Worm (Caenorhabditis elegans) whole organism, L1 larva: ENCODE results near the gene M05D6.2.

Experiments used
- C16A3.4 ChIP-seq: fragments of 150-350 bp; optimal IDR thresholded peaks from 2 replicates; lab custom pipeline; 2014; ENCODE audit warnings: missing biosample characterization, missing genetic modification characterization
- F16B12.6 ChIP-seq: fragments of 150-350 bp; optimal IDR thresholded peaks from 2 replicates; lab custom pipeline; 2014; ENCODE audit warnings: missing biosample characterization, missing genetic modification characterization
- alr-1 ChIP-seq: fragments of 200-800 bp; sonication (Bioruptor generic); optimal IDR thresholded peaks from 2 replicates; lab custom pipeline; 2018; ENCODE audit warnings: borderline replicate concordance, mild to moderate bottlenecking, missing genetic modification characterization, missing compliant biosample characterization
- aly-2 ChIP-seq: fragments of 150-350 bp; optimal IDR thresholded peaks from 2 replicates; lab custom pipeline; 2014; ENCODE audit warnings: missing biosample characterization, missing genetic modification characterization
- ama-1 ChIP-seq: fragments of 150-350 bp; optimal IDR thresholded peaks from 2 replicates; lab custom pipeline; 2014
- blmp-1 ChIP-seq: fragments of 150-350 bp; optimal IDR thresholded peaks from 2 replicates; lab custom pipeline; 2014; ENCODE audit warnings: missing biosample characterization, missing genetic modification characterization
- ceh-82 ChIP-seq, 3 experiments: fragments of 150-350 bp in 1 of 3; sonication (generic microtip) in 2 of 3; optimal IDR thresholded peaks; 2 replicates each; lab custom pipeline; 2014 to 2017; ENCODE audit warnings: missing biosample characterization in 3 of 3, missing genetic modification characterization in 3 of 3
- ceh-88 ChIP-seq: fragments of 200-800 bp; sonication (Bioruptor generic); IDR thresholded peaks from 2 replicates; pipeline ENCODE4 v1.3.6; 2022; ENCODE audit warnings: missing genetic modification characterization, missing compliant biosample characterization
- dpl-1 ChIP-seq, 3 experiments: fragments of 150-350 bp in 2 of 3; sonication (generic microtip) in 1 of 3; optimal IDR thresholded peaks; 2 replicates each; lab custom pipeline; 2014 to 2017; ENCODE audit warnings: missing biosample characterization in 3 of 3, missing genetic modification characterization in 3 of 3, missing genetic modification reagents in 3 of 3
- dsc-1 ChIP-seq: sonication (generic microtip); optimal IDR thresholded peaks from 2 replicates; lab custom pipeline; 2016; ENCODE audit warnings: mild to moderate bottlenecking, missing genetic modification characterization, missing compliant biosample characterization
- efl-1 ChIP-seq, 4 experiments: fragments of 150-350 bp; optimal IDR thresholded peaks in 3 of 4; peaks in 1 of 4; 1 replicate in 1 of 4; 2 replicates in 3 of 4; lab custom pipeline; 2014; ENCODE audit warnings: missing biosample characterization in 2 of 4, missing genetic modification characterization in 2 of 4, missing genetic modification reagents in 2 of 4
- egl-27 ChIP-seq, 2 experiments: fragments of 150-350 bp in 1 of 2; sonication (generic microtip); optimal IDR thresholded peaks; 3 replicates each; lab custom pipeline; 2017 to 2018; ENCODE audit warnings: missing biosample characterization in 2 of 2, missing genetic modification characterization in 2 of 2, missing genetic modification reagents in 2 of 2
- elt-2 ChIP-seq: sonication (generic microtip); optimal IDR thresholded peaks from 2 replicates; lab custom pipeline; 2016; ENCODE audit warnings: missing genetic modification characterization, mild to moderate bottlenecking, inconsistent platforms, missing compliant biosample characterization, missing genetic modification reagents
- ets-5 ChIP-seq: fragments of 200-800 bp; sonication (Bioruptor generic); IDR thresholded peaks from 2 replicates; pipeline ENCODE4 v1.3.6; 2022; ENCODE audit warnings: missing genetic modification characterization, missing compliant biosample characterization
- fkh-10 ChIP-seq: sonication (generic microtip); optimal IDR thresholded peaks from 2 replicates; lab custom pipeline; 2017; ENCODE audit warnings: missing biosample characterization, missing genetic modification reagents, missing genetic modification characterization
- fkh-8 ChIP-seq: sonication (generic microtip); optimal IDR thresholded peaks from 2 replicates; lab custom pipeline; 2016; ENCODE audit warnings: mild to moderate bottlenecking, missing genetic modification characterization, missing compliant biosample characterization
- hlh-17 ChIP-seq: fragments of 200-800 bp; sonication (Bioruptor generic); optimal IDR thresholded peaks from 2 replicates; lab custom pipeline; 2018; ENCODE audit warnings: missing genetic modification characterization, mild to moderate bottlenecking, missing compliant biosample characterization, moderate library complexity, borderline replicate concordance
- hlh-4 ChIP-seq: sonication (generic microtip); optimal IDR thresholded peaks from 2 replicates; lab custom pipeline; 2016; ENCODE audit warnings: mild to moderate bottlenecking, missing genetic modification characterization, missing compliant biosample characterization
- hpl-2 ChIP-seq: fragments of 150-350 bp; optimal IDR thresholded peaks from 2 replicates; lab custom pipeline; 2014; ENCODE audit warnings: missing biosample characterization, missing genetic modification reagents, missing genetic modification characterization
- irx-1 ChIP-seq: sonication (generic microtip); optimal IDR thresholded peaks from 2 replicates; lab custom pipeline; 2016; ENCODE audit warnings: missing genetic modification characterization, missing compliant biosample characterization
- isw-1 ChIP-seq: fragments of 200-800 bp; sonication (Bioruptor generic); IDR thresholded peaks from 2 replicates; pipeline ENCODE4 v1.3.6; 2022; ENCODE audit warnings: missing genetic modification characterization, missing compliant biosample characterization
- lin-15B ChIP-seq: fragments of 150-350 bp; sonication (generic microtip); optimal IDR thresholded peaks from 3 replicates; lab custom pipeline; 2014; ENCODE audit warnings: missing biosample characterization, missing genetic modification characterization
- lin-35 ChIP-seq, 2 experiments: fragments of 150-350 bp; optimal IDR thresholded peaks; 2 replicates each; lab custom pipeline; 2014; ENCODE audit warnings: missing biosample characterization in 2 of 2, missing genetic modification characterization in 2 of 2, missing genetic modification reagents in 2 of 2
- lin-39 ChIP-seq: fragments of 150-350 bp; optimal IDR thresholded peaks from 2 replicates; lab custom pipeline; 2014; ENCODE audit warnings: missing biosample characterization, missing genetic modification reagents, missing genetic modification characterization
- lir-3 ChIP-seq: sonication (generic microtip); optimal IDR thresholded peaks from 2 replicates; lab custom pipeline; 2016; ENCODE audit warnings: mild to moderate bottlenecking, missing genetic modification characterization, moderate library complexity, missing compliant biosample characterization; ENCODE audit not compliant: poor library complexity
- lsy-2 ChIP-seq, 2 experiments: fragments of 150-350 bp; optimal IDR thresholded peaks; 2 replicates each; lab custom pipeline; 2014; ENCODE audit warnings: missing biosample characterization in 2 of 2, missing genetic modification characterization in 2 of 2
- mef-2 ChIP-seq: fragments of 150-350 bp; optimal IDR thresholded peaks from 2 replicates; lab custom pipeline; 2014; ENCODE audit warnings: missing biosample characterization, missing genetic modification characterization
- mep-1 ChIP-seq: fragments of 150-350 bp; optimal IDR thresholded peaks from 2 replicates; lab custom pipeline; 2014; ENCODE audit warnings: missing biosample characterization, missing genetic modification characterization
- nhr-11 ChIP-seq: fragments of 150-350 bp; optimal IDR thresholded peaks from 2 replicates; lab custom pipeline; 2014; ENCODE audit warnings: missing biosample characterization, missing genetic modification characterization
- nhr-12 ChIP-seq: sonication (generic microtip); optimal IDR thresholded peaks from 2 replicates; lab custom pipeline; 2017; ENCODE audit warnings: missing biosample characterization, missing genetic modification characterization
- nhr-20 ChIP-seq: sonication (generic microtip); optimal IDR thresholded peaks from 2 replicates; lab custom pipeline; 2016; ENCODE audit warnings: mild to moderate bottlenecking, missing genetic modification characterization, missing compliant biosample characterization
- nhr-237 ChIP-seq: fragments of 150-350 bp; optimal IDR thresholded peaks from 2 replicates; lab custom pipeline; 2014; ENCODE audit warnings: missing biosample characterization, missing genetic modification characterization
- nhr-47 ChIP-seq: sonication (generic microtip); optimal IDR thresholded peaks from 2 replicates; lab custom pipeline; 2016; ENCODE audit warnings: mild to moderate bottlenecking, missing genetic modification characterization, moderate library complexity, missing compliant biosample characterization
- nhr-71 ChIP-seq: sonication (generic microtip); optimal IDR thresholded peaks from 2 replicates; lab custom pipeline; 2016; ENCODE audit warnings: mild to moderate bottlenecking, missing genetic modification characterization, moderate library complexity, missing compliant biosample characterization
- nhr-84 ChIP-seq: sonication (generic microtip); optimal IDR thresholded peaks from 2 replicates; lab custom pipeline; 2017; ENCODE audit warnings: missing biosample characterization, missing genetic modification characterization
- nhr-85 ChIP-seq: sonication (generic microtip); peaks from one replicate; lab custom pipeline; 2016; ENCODE audit warnings: missing genetic modification characterization, inconsistent platforms, missing compliant biosample characterization
- pag-3 ChIP-seq: sonication (generic microtip); optimal IDR thresholded peaks from 2 replicates; lab custom pipeline; 2017; ENCODE audit warnings: missing genetic modification characterization, mild to moderate bottlenecking, missing compliant biosample characterization, antibody characterized with exemption, borderline replicate concordance; ENCODE audit not compliant: insufficient read depth
- pqm-1 ChIP-seq: sonication (generic microtip); optimal IDR thresholded peaks from 3 replicates; lab custom pipeline; 2017; ENCODE audit warnings: missing biosample characterization, missing genetic modification characterization
- skn-1 ChIP-seq: fragments of 150-350 bp; optimal IDR thresholded peaks from 2 replicates; lab custom pipeline; 2014; ENCODE audit warnings: missing biosample characterization, missing genetic modification characterization
- snpc-4 ChIP-seq: fragments of 150-350 bp; optimal IDR thresholded peaks from 2 replicates; lab custom pipeline; 2014; ENCODE audit warnings: missing biosample characterization, missing genetic modification characterization
- snu-23 ChIP-seq: sonication (generic microtip); optimal IDR thresholded peaks from 2 replicates; lab custom pipeline; 2016; ENCODE audit warnings: missing genetic modification characterization, missing compliant biosample characterization
- sup-37 ChIP-seq: fragments of 200-800 bp; sonication (Bioruptor generic); optimal IDR thresholded peaks from 2 replicates; lab custom pipeline; 2018; ENCODE audit warnings: mild to moderate bottlenecking, missing genetic modification characterization, missing compliant biosample characterization
- swsn-7 ChIP-seq: sonication (generic microtip); optimal IDR thresholded peaks from 2 replicates; lab custom pipeline; 2016; ENCODE audit warnings: missing genetic modification characterization, missing compliant biosample characterization
- tbx-2 ChIP-seq: sonication (generic microtip); optimal IDR thresholded peaks from 2 replicates; lab custom pipeline; 2016; ENCODE audit warnings: missing genetic modification characterization, missing compliant biosample characterization
- unc-130 ChIP-seq: fragments of 150-350 bp; optimal IDR thresholded peaks from 2 replicates; lab custom pipeline; 2017; ENCODE audit warnings: missing biosample characterization, missing genetic modification characterization, inconsistent platforms
- unc-62 ChIP-seq: fragments of 150-350 bp; optimal IDR thresholded peaks from 2 replicates; lab custom pipeline; 2014; ENCODE audit warnings: missing biosample characterization, missing genetic modification reagents, missing genetic modification characterization
- unc-98 ChIP-seq: fragments of 200-800 bp; sonication (Bioruptor generic); IDR thresholded peaks from 2 replicates; pipeline ENCODE4 v1.3.6; 2022; ENCODE audit warnings: missing genetic modification characterization, missing compliant biosample characterization
- vab-15 ChIP-seq: sonication (generic microtip); optimal IDR thresholded peaks from 2 replicates; lab custom pipeline; 2017; ENCODE audit warnings: missing genotype, mild to moderate bottlenecking, missing genetic modification characterization, missing compliant biosample characterization
- xbp-1 ChIP-seq: sonication (generic microtip); optimal IDR thresholded peaks from 2 replicates; lab custom pipeline; 2016; ENCODE audit warnings: missing genetic modification characterization, missing compliant biosample characterization
- ztf-11 ChIP-seq, 2 experiments: sonication (generic microtip); optimal IDR thresholded peaks; 2 replicates each; lab custom pipeline; 2016 to 2017; ENCODE audit warnings: missing genetic modification characterization in 2 of 2, missing biosample characterization in 1 of 2, missing compliant biosample characterization in 1 of 2
- ztf-4 ChIP-seq: fragments of 150-350 bp; optimal IDR thresholded peaks from 2 replicates; lab custom pipeline; 2014; ENCODE audit warnings: missing biosample characterization, missing genetic modification characterization

Gene M05D6.2

DNA sequence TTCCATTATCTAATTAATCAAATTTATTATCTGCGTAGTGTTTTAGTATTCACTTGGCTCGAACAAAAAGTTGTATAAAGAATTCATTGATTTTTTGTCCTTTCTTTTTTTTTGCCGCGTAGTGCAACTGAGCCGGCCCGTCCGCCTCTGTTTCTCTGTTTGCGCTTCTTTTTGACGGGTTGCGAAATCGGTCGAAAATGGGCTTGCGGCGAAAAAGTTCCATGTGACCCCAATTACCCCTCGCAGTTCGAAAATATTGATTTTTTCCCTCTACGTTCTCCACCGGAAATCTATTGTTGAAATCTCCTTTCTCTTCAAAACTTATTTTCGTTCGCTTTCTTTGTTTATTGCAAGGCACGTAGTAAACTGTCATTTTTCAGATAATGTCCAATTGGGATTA, 10.5 kb upstream of the M05D6.2 start, which contains the start of gene zyg-9 (continued):
- no peak for TF ChIP-seq unc-98
- TF ChIP-seq ztf-4 (tag; lab: Kevin White, UChicago), result no peak

DNA sequence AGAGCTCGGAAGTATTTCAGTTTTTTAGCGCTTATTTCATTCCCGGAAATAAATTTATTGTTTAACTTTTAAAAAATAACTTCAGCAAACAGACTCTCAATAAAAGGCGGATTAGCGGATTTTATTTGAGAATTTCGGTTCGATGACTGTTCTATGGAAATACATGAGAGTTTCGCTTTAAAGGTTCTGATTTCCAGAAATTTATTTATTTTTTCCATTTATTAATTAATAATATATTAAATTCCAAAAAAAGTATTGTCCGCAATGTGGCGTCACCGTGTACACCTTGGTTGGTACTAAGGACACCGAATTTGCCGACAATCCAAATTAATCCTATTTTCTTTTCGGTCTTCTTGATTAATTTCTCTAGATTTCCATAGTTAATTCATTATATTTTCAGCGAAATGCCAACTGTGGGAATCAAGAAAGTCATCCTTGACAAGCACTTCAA, 3.4 kb upstream of the M05D6.2 start, which contains the start of gene fars-3:
TSS of gene fars-3 (plus strand) at position 401 of the 451 bp plus-strand sequence.
- TF ChIP-seq unc-62 (GFP tag; lab: Kevin White, UChicago) (no peak), C16A3.4 (tag; lab: Kevin White, UChicago) (no peak), ets-5 (GFP tag; lab: Robert Waterston, UW) (no peak), mep-1 (tag; lab: Kevin White, UChicago) (peak; percentile 70), sup-37 (GFP tag; lab: Kevin White, UChicago) (no peak), hpl-2 (GFP tag; lab: Kevin White, UChicago) (no peak), ztf-11 (tag; optimal IDR thresholded peaks at IDR 0.05; lab: Kevin White, UChicago) (no peak), ceh-88 (GFP tag; lab: Robert Waterston, UW) (no peak), irx-1 (tag; lab: Kevin White, UChicago) (no peak), egl-27 (tag; optimal IDR thresholded peaks at IDR 0.05; lab: Kevin White, UChicago) (no peak), nhr-11 (no peak), ama-1 (lab: Kevin White, UChicago) (peak; percentile 17), blmp-1 (tag; lab: Kevin White, UChicago) (peak; percentile 52), snpc-4 (tag; lab: Kevin White, UChicago) (peak; percentile 12), snu-23 (GFP tag; lab: Kevin White, UChicago) (peak; percentile 31), ceh-82 (tag; optimal IDR thresholded peaks at IDR 0.05; lab: Kevin White, UChicago) (no peak), F16B12.6 (tag; lab: Kevin White, UChicago) (peak; percentile 78), fkh-8 (no peak), vab-15 (no peak), dsc-1 (no peak), isw-1 (GFP tag; lab: Robert Waterston, UW) (no peak), dpl-1 (GFP tag; optimal IDR thresholded peaks at IDR 0.05; lab: Kevin White, UChicago) (peak in 1 of 3 experiments; percentile 52), unc-130 (tag; lab: Kevin White, UChicago) (peak; percentile 38), nhr-237 (tag; lab: Kevin White, UChicago) (no peak), pqm-1 (tag; lab: Kevin White, UChicago) (no peak), alr-1 (tag; lab: Kevin White, UChicago) (no peak), lin-35 (GFP tag; optimal IDR thresholded peaks at IDR 0.05; lab: Kevin White, UChicago) (peak in 1 of 2 experiments; percentile 28), efl-1 (optimal IDR thresholded peaks at IDR 0.05; lab: Kevin White, UChicago) (peak; percentile 1 to 8), efl-1 (GFP tag; optimal IDR thresholded peaks at IDR 0.05 in 1 of 2; lab: Kevin White, UChicago) (peak in 1 of 2 experiments; percentile 36), pag-3 (tag; lab: Kevin White, UChicago) (no peak), nhr-84 (tag; lab: Kevin White, UChicago) (no peak), lin-39 (tag; lab: Kevin White, UChicago) (no peak), nhr-47 (no peak), tbx-2 (tag; lab: Kevin White, UChicago) (no peak), lir-3 (tag; lab: Kevin White, UChicago) (no peak), nhr-85 (tag; lab: Kevin White, UChicago) (peak; percentile 38), lsy-2 (tag; optimal IDR thresholded peaks at IDR 0.05; lab: Kevin White, UChicago) (peak; percentile 33 to 59), hlh-17 (GFP tag; lab: Kevin White, UChicago) (no peak), aly-2 (tag; lab: Kevin White, UChicago) (peak; percentile 46), fkh-10 (GFP tag; lab: Kevin White, UChicago) (no peak), xbp-1 (tag; lab: Kevin White, UChicago) (peak; percentile 13), nhr-12 (tag; lab: Kevin White, UChicago) (no peak), lin-15B (tag; lab: Kevin White, UChicago) (no peak), unc-98 (no peak), nhr-71 (tag; lab: Kevin White, UChicago) (peak; percentile 30), hlh-4 (no peak), elt-2 (tag; lab: Kevin White, UChicago) (no peak), swsn-7 (tag; lab: Kevin White, UChicago) (peak; percentile 8), skn-1 (tag; lab: Kevin White, UChicago) (peak; percentile 25), mef-2 (no peak), nhr-20 (tag; lab: Kevin White, UChicago) (peak; percentile 5)
